Worm (Caenorhabditis elegans) whole organism, early embryonic: Measurements from ENCODE around the gene adh-1.

Experiments used
- ama-1 ChIP-seq: fragments of 150-350 bp; optimal IDR thresholded peaks from 2 replicates; lab custom pipeline; 2014
- ceh-13 ChIP-seq: fragments of 200-800 bp; sonication (Bioruptor generic); optimal IDR thresholded peaks from 2 replicates; lab custom pipeline; 2018; ENCODE audit warnings: mild to moderate bottlenecking, missing genetic modification characterization, missing compliant biosample characterization
- ceh-36 ChIP-seq: sonication (generic microtip); optimal IDR thresholded peaks from 2 replicates; lab custom pipeline; 2016; ENCODE audit warnings: missing genetic modification characterization, inconsistent platforms, missing compliant biosample characterization
- flt-1 ChIP-seq: fragments of 200-800 bp; sonication (Bioruptor generic); IDR thresholded peaks from 2 replicates; pipeline ENCODE4 v1.3.6; 2022; ENCODE audit warnings: missing genetic modification characterization, missing compliant biosample characterization
- scrt-1 ChIP-seq: fragments of 200-800 bp; sonication (Bioruptor generic); IDR thresholded peaks from 2 replicates; pipeline ENCODE4 v1.3.6; 2022; ENCODE audit warnings: missing genetic modification characterization, missing compliant biosample characterization
- sea-1 ChIP-seq: fragments of 200-800 bp; sonication (Bioruptor generic); conservative IDR thresholded peaks from 2 replicates; pipeline ENCODE4 v1.3.6; 2022; ENCODE audit warnings: missing genetic modification characterization, missing compliant biosample characterization

DNA sequence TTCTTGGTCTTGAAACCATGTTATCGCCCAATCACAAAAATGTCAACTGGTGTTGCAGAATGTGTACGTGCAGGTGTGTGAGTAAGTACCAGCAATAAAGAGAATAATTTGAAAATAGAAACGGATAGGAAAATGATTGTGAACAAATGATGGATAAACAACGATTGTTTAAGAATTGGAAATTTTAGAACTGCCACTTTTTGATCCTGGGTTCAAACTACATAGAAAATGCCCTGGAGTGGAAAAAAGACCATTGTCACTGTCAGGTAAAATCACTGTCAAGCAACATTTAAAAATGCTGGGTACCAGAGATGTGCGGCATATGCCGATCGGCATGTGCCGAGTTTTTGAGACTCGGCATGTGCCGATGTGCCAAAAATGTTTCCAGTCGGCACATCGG lies 4.8 kb upstream of the adh-1 start:
- TF ChIP-seq ceh-36 (no peak), ama-1 (lab: Kevin White, UChicago) (no peak), ceh-13 (GFP tag; lab: Kevin White, UChicago) (no peak), flt-1 (GFP tag; lab: Robert Waterston, UW) (no peak), scrt-1 (GFP tag; lab: Robert Waterston, UW) (no peak), sea-1 (GFP tag; lab: Robert Waterston, UW) (no peak)
